Worm (Caenorhabditis elegans) whole organism, young adult: Measurements from ENCODE around the gene F57B9.1.

Experiments
- B0035.1 ChIP-seq: sonication (generic microtip); optimal IDR thresholded peaks from 2 replicates; lab custom pipeline; 2016; ENCODE audit warnings: missing genetic modification characterization, mild to moderate bottlenecking, missing compliant biosample characterization, missing genotype, missing genetic modification reagents
- B0261.1 ChIP-seq: sonication (generic microtip); optimal IDR thresholded peaks from 2 replicates; lab custom pipeline; 2016; ENCODE audit warnings: mild to moderate bottlenecking, missing genetic modification characterization, moderate library complexity, missing compliant biosample characterization
- B0336.3 ChIP-seq: fragments of 200-800 bp; sonication (Bioruptor generic); IDR thresholded peaks from 2 replicates; pipeline ENCODE4 v1.3.6; 2022; ENCODE audit warnings: missing genetic modification characterization, missing compliant biosample characterization
- C17E4.6 ChIP-seq: fragments of 200-800 bp; sonication (Bioruptor generic); IDR thresholded peaks from 2 replicates; pipeline ENCODE4 v1.3.6; 2022; ENCODE audit warnings: missing genetic modification reagents, missing genetic modification characterization, missing compliant biosample characterization
- D2030.7 ChIP-seq: fragments of 200-800 bp; sonication (Bioruptor generic); IDR thresholded peaks from 2 replicates; pipeline ENCODE4 v1.3.6; 2022; ENCODE audit warnings: missing genetic modification reagents, missing genetic modification characterization, missing compliant biosample characterization
- F33H1.4 ChIP-seq: fragments of 200-800 bp; sonication (Bioruptor generic); IDR thresholded peaks from 2 replicates; pipeline ENCODE4 v1.3.6; 2022; ENCODE audit warnings: missing genetic modification reagents, missing genetic modification characterization, missing compliant biosample characterization
- F52B5.7 ChIP-seq: sonication (generic microtip); optimal IDR thresholded peaks from 2 replicates; lab custom pipeline; 2016; ENCODE audit warnings: mild to moderate bottlenecking, missing genetic modification characterization, missing compliant biosample characterization
- F57A8.1 ChIP-seq: fragments of 200-800 bp; sonication (Bioruptor generic); optimal IDR thresholded peaks from 2 replicates; lab custom pipeline; 2018; ENCODE audit warnings: mild to moderate bottlenecking, missing genetic modification characterization, moderate library complexity, missing compliant biosample characterization
- K11D2.4 ChIP-seq: fragments of 200-800 bp; sonication (Bioruptor generic); IDR thresholded peaks from 2 replicates; pipeline ENCODE4 v1.3.6; 2022; ENCODE audit warnings: missing genetic modification reagents, missing genetic modification characterization, missing compliant biosample characterization
- T26A5.8 ChIP-seq: sonication (generic microtip); optimal IDR thresholded peaks from 2 replicates; lab custom pipeline; 2016; ENCODE audit warnings: missing genetic modification characterization, missing compliant biosample characterization
- Y53G8AR.9 ChIP-seq: fragments of 200-800 bp; sonication (Bioruptor generic); conservative IDR thresholded peaks from 2 replicates; pipeline ENCODE4 v1.3.6; 2022; ENCODE audit warnings: missing genetic modification reagents, missing genetic modification characterization, missing compliant biosample characterization
- ama-1 ChIP-seq, 3 experiments: fragments of 150-350 bp in 1 of 3; sonication (generic microtip) in 2 of 3; optimal IDR thresholded peaks; 2 replicates each; lab custom pipeline; 2014 to 2018; ENCODE audit warnings: missing biosample characterization in 2 of 3, missing genetic modification characterization in 2 of 3, missing genetic modification reagents in 2 of 3
- aptf-3 ChIP-seq: fragments of 200-800 bp; sonication (Bioruptor generic); IDR thresholded peaks from 2 replicates; pipeline ENCODE4 v1.3.6; 2022; ENCODE audit warnings: missing genetic modification characterization, missing compliant biosample characterization
- attf-5 ChIP-seq: fragments of 200-800 bp; sonication (Bioruptor generic); optimal IDR thresholded peaks from 2 replicates; lab custom pipeline; 2018; ENCODE audit warnings: mild to moderate bottlenecking, missing genetic modification characterization, missing compliant biosample characterization
- bed-2 ChIP-seq: fragments of 200-800 bp; sonication (Bioruptor generic); IDR thresholded peaks from 2 replicates; pipeline ENCODE4 v1.3.6; 2022; ENCODE audit warnings: missing genetic modification reagents, missing genetic modification characterization, missing compliant biosample characterization
- ccch-3 ChIP-seq: fragments of 200-800 bp; sonication (Bioruptor generic); optimal IDR thresholded peaks from 2 replicates; lab custom pipeline; 2018; ENCODE audit warnings: mild to moderate bottlenecking, missing genetic modification characterization, missing compliant biosample characterization
- cebp-1 ChIP-seq, 2 experiments: fragments of 200-800 bp in 1 of 2; sonication (Bioruptor generic) in 1 of 2; sonication (generic microtip) in 1 of 2; IDR thresholded peaks in 1 of 2; optimal IDR thresholded peaks in 1 of 2; 2 replicates each; pipeline versions ENCODE4 v1.3.6 to Lab custom; 2017 to 2022; ENCODE audit warnings: missing compliant biosample characterization in 2 of 2, missing genetic modification characterization in 2 of 2, mild to moderate bottlenecking in 1 of 2, missing genetic modification reagents in 1 of 2, moderate library complexity in 1 of 2
- ceh-27 ChIP-seq: fragments of 200-800 bp; sonication (Bioruptor generic); optimal IDR thresholded peaks from 2 replicates; lab custom pipeline; 2018; ENCODE audit warnings: mild to moderate bottlenecking, missing genetic modification characterization, moderate library complexity, missing compliant biosample characterization
- ceh-40 ChIP-seq: fragments of 200-800 bp; sonication (Bioruptor generic); IDR thresholded peaks from 2 replicates; pipeline ENCODE4 v1.3.6; 2022; ENCODE audit warnings: missing genetic modification characterization, missing compliant biosample characterization
- ceh-58 ChIP-seq: fragments of 200-800 bp; sonication (Bioruptor generic); IDR thresholded peaks from 2 replicates; pipeline ENCODE4 v1.3.6; 2022; ENCODE audit warnings: missing genetic modification characterization, missing compliant biosample characterization
- ceh-91 ChIP-seq: fragments of 200-800 bp; sonication (Bioruptor generic); IDR thresholded peaks from 2 replicates; pipeline ENCODE4 v1.3.6; 2022; ENCODE audit warnings: missing genetic modification reagents, missing genetic modification characterization, missing compliant biosample characterization
- ekl-4 ChIP-seq: fragments of 200-800 bp; sonication (Bioruptor generic); IDR thresholded peaks from 2 replicates; pipeline ENCODE4 v1.3.6; 2022; ENCODE audit warnings: missing genetic modification reagents, missing genetic modification characterization, missing compliant biosample characterization
- ets-4 ChIP-seq: fragments of 200-800 bp; sonication (Bioruptor generic); optimal IDR thresholded peaks from 2 replicates; lab custom pipeline; 2018; ENCODE audit warnings: mild to moderate bottlenecking, missing genetic modification characterization, missing compliant biosample characterization
- gei-17 ChIP-seq: fragments of 200-800 bp; sonication (Bioruptor generic); optimal IDR thresholded peaks from 2 replicates; lab custom pipeline; 2018; ENCODE audit warnings: mild to moderate bottlenecking, missing genetic modification characterization, missing compliant biosample characterization
- him-1 ChIP-seq: sonication (generic microtip); optimal IDR thresholded peaks from 2 replicates; lab custom pipeline; 2016; ENCODE audit warnings: missing genotype, missing genetic modification reagents, missing genetic modification characterization, missing compliant biosample characterization
- hlh-26 ChIP-seq: fragments of 200-800 bp; sonication (Bioruptor generic); conservative IDR thresholded peaks from 2 replicates; pipeline ENCODE4 v1.3.6; 2022; ENCODE audit warnings: missing genetic modification reagents, missing genetic modification characterization, missing compliant biosample characterization
- hrde-1 ChIP-seq: sonication (generic microtip); optimal IDR thresholded peaks from 2 replicates; lab custom pipeline; 2016; ENCODE audit warnings: missing genetic modification characterization, mild to moderate bottlenecking, missing compliant biosample characterization, moderate library complexity, missing genotype, missing genetic modification reagents, borderline replicate concordance
- lin-35 ChIP-seq, 3 experiments: fragments of 150-350 bp in 2 of 3; sonication (generic microtip) in 1 of 3; optimal IDR thresholded peaks; 2 replicates each; lab custom pipeline; 2014 to 2018; ENCODE audit warnings: missing biosample characterization in 3 of 3, missing genetic modification characterization in 3 of 3, missing genetic modification reagents in 3 of 3
- lir-1 ChIP-seq: fragments of 200-800 bp; sonication (Bioruptor generic); conservative IDR thresholded peaks from 2 replicates; pipeline ENCODE4 v1.3.6; 2022; ENCODE audit warnings: missing genetic modification reagents, missing genetic modification characterization, missing compliant biosample characterization
- madf-3 ChIP-seq: fragments of 200-800 bp; sonication (Bioruptor generic); IDR thresholded peaks from 2 replicates; pipeline ENCODE4 v1.3.6; 2022; ENCODE audit warnings: missing genetic modification reagents, missing genetic modification characterization, missing compliant biosample characterization
- mes-4 ChIP-seq: sonication (generic microtip); optimal IDR thresholded peaks from 2 replicates; lab custom pipeline; 2016; ENCODE audit warnings: missing genotype, missing genetic modification characterization, missing compliant biosample characterization
- mxl-1 ChIP-seq: sonication (generic microtip); optimal IDR thresholded peaks from 2 replicates; lab custom pipeline; 2016; ENCODE audit warnings: missing genetic modification characterization, missing compliant biosample characterization
- rec-8 ChIP-seq, 2 experiments: sonication (generic microtip); optimal IDR thresholded peaks; 2 replicates each; lab custom pipeline; 2016; ENCODE audit warnings: mild to moderate bottlenecking in 2 of 2, missing genetic modification characterization in 2 of 2, missing genetic modification reagents in 2 of 2, missing genotype in 2 of 2, missing biosample characterization in 1 of 2, missing compliant biosample characterization in 1 of 2, moderate library complexity in 1 of 2
- sdz-38 ChIP-seq: sonication (generic microtip); optimal IDR thresholded peaks from 2 replicates; lab custom pipeline; 2016; ENCODE audit warnings: missing genotype, missing genetic modification characterization, missing compliant biosample characterization
- snpc-4 ChIP-seq, 5 experiments: fragments of 150-350 bp in 1 of 5; sonication (generic microtip) in 4 of 5; optimal IDR thresholded peaks; 2 replicates each; lab custom pipeline; 2014 to 2018; ENCODE audit warnings: missing genetic modification characterization in 5 of 5, missing biosample characterization in 3 of 5, antibody characterized with exemption in 2 of 5, mild to moderate bottlenecking in 2 of 5, missing compliant biosample characterization in 2 of 5, missing genotype in 2 of 5, moderate library complexity in 2 of 5, missing genetic modification reagents in 1 of 5
- tbx-9 ChIP-seq: sonication (generic microtip); optimal IDR thresholded peaks from 2 replicates; lab custom pipeline; 2016; ENCODE audit warnings: borderline replicate concordance, missing genetic modification characterization, inconsistent platforms, missing compliant biosample characterization
- tlf-1 ChIP-seq: fragments of 200-800 bp; sonication (Bioruptor generic); optimal IDR thresholded peaks from 2 replicates; lab custom pipeline; 2018; ENCODE audit warnings: mild to moderate bottlenecking, missing genetic modification characterization, missing compliant biosample characterization
- zim-3 ChIP-seq: sonication (generic microtip); optimal IDR thresholded peaks from 2 replicates; lab custom pipeline; 2017; ENCODE audit warnings: mild to moderate bottlenecking, missing genetic modification characterization, moderate library complexity, missing compliant biosample characterization
- ztf-22 ChIP-seq: fragments of 200-800 bp; sonication (Bioruptor generic); optimal IDR thresholded peaks from 2 replicates; lab custom pipeline; 2018; ENCODE audit warnings: mild to moderate bottlenecking, missing genetic modification characterization, moderate library complexity, missing compliant biosample characterization
- ztf-25 ChIP-seq: fragments of 200-800 bp; sonication (Bioruptor generic); IDR thresholded peaks from 2 replicates; pipeline ENCODE4 v1.3.6; 2022; ENCODE audit warnings: missing genetic modification reagents, missing genetic modification characterization, missing compliant biosample characterization
- ztf-26 ChIP-seq: sonication (generic microtip); optimal IDR thresholded peaks from 2 replicates; lab custom pipeline; 2017; ENCODE audit warnings: missing genetic modification characterization, missing compliant biosample characterization

F57B9.1 gene

DNA sequence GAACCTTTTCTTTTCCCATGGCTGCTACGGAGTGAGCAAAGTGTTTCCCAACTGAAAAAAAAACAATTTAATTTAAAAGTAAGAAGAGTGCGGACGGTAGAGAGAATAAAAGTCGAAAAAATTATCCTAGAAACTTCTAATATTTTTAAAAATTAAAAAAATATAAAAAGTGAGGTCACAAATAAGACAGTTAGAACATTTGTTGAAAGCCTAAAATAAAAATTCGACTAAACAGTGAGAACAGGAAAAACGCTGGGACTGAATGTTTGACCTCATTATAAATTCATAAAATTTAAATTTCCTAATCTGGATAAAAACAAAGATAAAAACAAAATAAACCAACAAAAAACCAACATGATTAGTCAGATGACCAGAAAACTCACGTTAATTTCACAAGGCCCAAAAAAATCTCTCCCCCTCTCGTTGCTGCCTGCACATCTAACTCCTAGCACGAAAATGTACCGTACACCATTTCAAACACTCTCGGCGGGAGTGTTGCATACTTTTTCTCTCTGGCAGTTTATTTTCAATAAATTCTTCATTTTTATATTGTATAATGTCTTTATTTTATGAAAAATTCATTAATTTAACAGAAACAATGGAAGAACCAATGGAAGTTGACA, 9.9 kb downstream of the F57B9.1 start, which contains the start of the genes eef-1A.1 and rfc-4 (continued):
- TF ChIP-seq tbx-9 (tag; lab: Kevin White, UChicago) (no peak), aptf-3 (GFP tag; lab: Robert Waterston, UW) (no peak), ama-1 (optimal IDR thresholded peaks at IDR 0.05; lab: Kevin White, UChicago) (peak; percentile 61), ama-1 (GFP tag; optimal IDR thresholded peaks at IDR 0.05; lab: Kevin White, UChicago) (no peak), ceh-27 (peak; percentile 96), gei-17 (GFP tag; lab: Kevin White, UChicago) (peak; percentile 58), bed-2 (GFP tag; lab: Robert Waterston, UW) (no peak), zim-3 (tag; lab: Kevin White, UChicago) (no peak), ceh-91 (GFP tag; lab: Robert Waterston, UW) (peak; percentile 77), ztf-22 (GFP tag; lab: Kevin White, UChicago) (no peak), C17E4.6 (GFP tag; lab: Robert Waterston, UW) (0 out of 2 replicates have a peak, but pooled peaks have one; percentile 25), ccch-3 (GFP tag; lab: Kevin White, UChicago) (no peak), lir-1 (GFP tag; lab: Robert Waterston, UW) (peak; percentile 81), K11D2.4 (GFP tag; lab: Robert Waterston, UW) (peak; percentile 84)
- TF ChIP-seq, all 124 proteins: peak for 74

ce11 chrIII:6973682-6974081, 11.8 kb downstream of the F57B9.1 start, which contains the start of gene F31E3.2:
TSS of gene F31E3.2 (plus strand) at chrIII:6973982.
- 0 out of 2 replicates have a peak, but pooled peaks have one; percentile 51 for TF ChIP-seq C17E4.6 (GFP tag; lab: Robert Waterston, UW)
- no peak for TF ChIP-seq mes-4
- 0 out of 2 replicates have a peak, but pooled peaks have one; percentile 22 for TF ChIP-seq D2030.7 (GFP tag; lab: Robert Waterston, UW)
- no peak for TF ChIP-seq T26A5.8 (tag; lab: Kevin White, UChicago)
- no peak for TF ChIP-seq ceh-58 (GFP tag; lab: Robert Waterston, UW)
- TF ChIP-seq cebp-1 (GFP tag; IDR thresholded peaks at IDR 0.05; lab: Robert Waterston, UW): no peak
- no peak for TF ChIP-seq cebp-1 (tag; optimal IDR thresholded peaks at IDR 0.05; lab: Kevin White, UChicago)
- no peak for TF ChIP-seq ekl-4 (GFP tag; lab: Robert Waterston, UW)
- TF ChIP-seq madf-3 (GFP tag; lab: Robert Waterston, UW): no peak
- TF ChIP-seq him-1 (tag; lab: Kevin White, UChicago): peak; percentile 4
- TF ChIP-seq ztf-26 (tag; lab: Kevin White, UChicago): no peak
- TF ChIP-seq F33H1.4 (GFP tag; lab: Robert Waterston, UW): no peak
- no peak for TF ChIP-seq tlf-1 (GFP tag; lab: Kevin White, UChicago)
- no peak for TF ChIP-seq zim-3 (tag; lab: Kevin White, UChicago)
- TF ChIP-seq B0035.1 (tag; lab: Kevin White, UChicago): no peak

DNA sequence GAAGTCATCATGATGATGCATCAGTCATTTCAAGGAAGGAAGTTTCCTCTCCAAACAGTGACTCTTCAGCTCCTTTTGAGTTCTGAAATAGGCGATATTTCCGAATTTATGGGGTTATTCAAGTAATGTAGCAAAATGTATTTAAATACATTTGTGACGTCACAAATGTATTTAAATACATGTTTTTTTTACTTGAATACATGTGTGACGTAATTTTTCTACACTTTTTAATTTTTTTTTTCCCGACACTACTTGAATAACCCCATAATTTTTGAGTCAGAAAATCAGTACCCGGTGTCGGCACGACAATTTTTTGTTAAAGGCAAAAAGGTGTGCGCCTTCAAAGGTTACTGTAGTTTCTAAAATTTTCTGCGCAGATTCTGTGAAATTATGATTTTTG, 13.1 kb downstream of the F57B9.1 start:
- TF ChIP-seq ztf-25 (GFP tag; lab: Robert Waterston, UW): no peak
- no peak for TF ChIP-seq hlh-26 (GFP tag; lab: Robert Waterston, UW)
- TF ChIP-seq him-1 (tag; lab: Kevin White, UChicago): no peak
- no peak for TF ChIP-seq lin-35 (GFP tag; optimal IDR thresholded peaks at IDR 0.05; lab: Kevin White, UChicago)
- no peak for TF ChIP-seq ets-4 (GFP tag; lab: Kevin White, UChicago)

DNA sequence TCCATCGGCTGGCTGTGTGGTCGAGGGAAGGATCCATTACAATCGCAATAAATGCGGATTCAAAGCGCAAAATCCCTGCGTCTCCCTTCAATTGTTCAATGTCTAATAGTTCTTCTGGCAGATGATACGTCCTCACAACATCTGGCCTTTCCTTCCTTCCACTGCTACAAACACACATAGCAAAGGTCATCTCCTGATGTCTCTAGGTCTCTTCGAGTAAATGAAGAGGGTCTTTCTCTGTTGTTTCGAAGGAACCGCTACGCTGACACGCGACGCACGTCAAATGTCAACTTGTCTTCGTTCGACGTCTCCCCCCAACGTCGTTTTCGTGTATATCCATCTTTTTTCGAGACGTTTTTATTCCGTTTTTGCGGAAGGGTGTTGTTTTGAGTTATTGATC, 17.0 kb downstream of the F57B9.1 start:
- TF ChIP-seq hrde-1 (no peak), B0261.1 (tag; lab: Kevin White, UChicago) (no peak), sdz-38 (tag; lab: Kevin White, UChicago) (no peak), F52B5.7 (tag; lab: Kevin White, UChicago) (no peak), ama-1 (optimal IDR thresholded peaks at IDR 0.05; lab: Kevin White, UChicago) (no peak), ama-1 (GFP tag; optimal IDR thresholded peaks at IDR 0.05; lab: Kevin White, UChicago) (no peak), rec-8 (tag; optimal IDR thresholded peaks at IDR 0.05; lab: Kevin White, UChicago) (no peak), Y53G8AR.9 (GFP tag; lab: Robert Waterston, UW) (no peak), F57A8.1 (GFP tag; lab: Kevin White, UChicago) (no peak), tlf-1 (GFP tag; lab: Kevin White, UChicago) (no peak), ceh-40 (GFP tag; lab: Robert Waterston, UW) (no peak), snpc-4 (GFP tag; optimal IDR thresholded peaks at IDR 0.05; lab: Kevin White, UChicago) (no peak), snpc-4 (tag; optimal IDR thresholded peaks at IDR 0.05; lab: Kevin White, UChicago) (no peak), attf-5 (no peak), mxl-1 (tag; lab: Kevin White, UChicago) (no peak), B0336.3 (GFP tag; lab: Robert Waterston, UW) (no peak)
